Worm (Caenorhabditis elegans): ENCODE data around the gene T05D4.5.
A peak's percentile ranks its signal among the peaks of the same experiment; 100 is the strongest.

T05D4.5 gene

DNA sequence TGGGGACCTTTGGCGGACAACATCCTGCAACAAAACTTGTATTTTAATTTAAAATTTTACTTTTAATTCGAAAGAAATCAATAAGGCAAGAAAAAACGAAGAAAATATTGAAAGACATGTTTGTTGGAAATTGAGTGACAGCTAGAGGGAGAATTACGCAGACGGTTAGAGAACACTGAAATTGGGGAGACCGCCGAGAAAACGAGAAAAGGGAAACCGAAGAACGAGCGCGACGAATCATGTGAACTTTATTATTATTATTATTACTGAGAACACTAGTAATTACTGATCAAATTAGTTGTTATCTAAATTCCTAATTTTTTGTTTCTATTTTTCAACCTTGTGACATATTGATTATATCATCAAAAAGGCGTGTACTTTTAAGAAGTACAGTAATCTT, 31.7 kb upstream of the T05D4.5 start, which contains the start of gene mmad-1:
TSS of gene mmad-1 (minus strand) at position 24 of the 400 bp plus-strand sequence.
- TF ChIP-seq snpc-1.3 (tag; optimal IDR thresholded peaks at IDR 0.05; ENCODE audit: insufficient read depth) (no peak), bed-1 (GFP tag; IDR thresholded peaks at IDR 0.05) (no peak), pha-4 (tag; optimal IDR thresholded peaks at IDR 0.05) (peak; percentile 50), somi-1 (GFP tag; optimal IDR thresholded peaks at IDR 0.05) (no peak), nfya-1 (tag; optimal IDR thresholded peaks at IDR 0.05; ENCODE audit: borderline replicate concordance, insufficient read depth) (no peak), gei-17 (GFP tag; optimal IDR thresholded peaks at IDR 0.05) (no peak), Y53G8AR.9 (GFP tag; conservative IDR thresholded peaks at IDR 0.05) (no peak), rec-8 (tag; optimal IDR thresholded peaks at IDR 0.05) (no peak), lsy-27 (tag; optimal IDR thresholded peaks at IDR 0.05; ENCODE audit: borderline replicate concordance, insufficient read depth) (no peak), nhr-90 (tag; optimal IDR thresholded peaks at IDR 0.05) (no peak), Y53F4B.3 (GFP tag; IDR thresholded peaks at IDR 0.05) (no peak), lag-1 (GFP tag; IDR thresholded peaks at IDR 0.05) (no peak), Y56A3A.18 (GFP tag; IDR thresholded peaks at IDR 0.05) (no peak), lin-54 (GFP tag; optimal IDR thresholded peaks at IDR 0.05) (no peak), nhr-27 (tag; optimal IDR thresholded peaks at IDR 0.05) (no peak), him-1 (tag; optimal IDR thresholded peaks at IDR 0.05) (no peak), F23B12.7 (tag; optimal IDR thresholded peaks at IDR 0.05; ENCODE audit: insufficient read depth) (no peak), repo-1 (tag; optimal IDR thresholded peaks at IDR 0.05) (no peak), tbx-9 (tag; optimal IDR thresholded peaks at IDR 0.05; ENCODE audit: borderline replicate concordance) (no peak), lir-1 (GFP tag; conservative IDR thresholded peaks at IDR 0.05) (no peak), F37B4.10 (GFP tag; IDR thresholded peaks at IDR 0.05) (no peak), ceh-100 (GFP tag; IDR thresholded peaks at IDR 0.05) (no peak; the same call in 1 of the 2 replicates), lin-35 (GFP tag; optimal IDR thresholded peaks at IDR 0.05) (no peak), ztf-28 (GFP tag; IDR thresholded peaks at IDR 0.05) (no peak), hmg-20 (GFP tag; IDR thresholded peaks at IDR 0.05) (no peak), T07F8.4 (tag; optimal IDR thresholded peaks at IDR 0.05) (no peak), hmg-1.2 (GFP tag; IDR thresholded peaks at IDR 0.05) (peak; percentile 91), Y79H2A.3 (GFP tag; conservative IDR thresholded peaks at IDR 0.05) (no peak), K12H6.12 (tag; optimal IDR thresholded peaks at IDR 0.05) (peak; percentile 2), F55B11.4 (tag; optimal IDR thresholded peaks at IDR 0.05; ENCODE audit: borderline replicate concordance, insufficient read depth) (no peak), ztf-22 (GFP tag; optimal IDR thresholded peaks at IDR 0.05) (peak; percentile 31), ekl-4 (GFP tag; IDR thresholded peaks at IDR 0.05) (no peak), F52B5.7 (tag; optimal IDR thresholded peaks at IDR 0.05) (no peak), bed-2 (GFP tag; IDR thresholded peaks at IDR 0.05) (no peak), F39B2.1 (GFP tag; IDR thresholded peaks at IDR 0.05) (no peak), madf-10 (tag; optimal IDR thresholded peaks at IDR 0.05) (peak; percentile 47), rcor-1 (GFP tag; IDR thresholded peaks at IDR 0.05) (no peak), snpc-3.4 (tag; optimal IDR thresholded peaks at IDR 0.05) (no peak), dpff-1 (tag; optimal IDR thresholded peaks at IDR 0.05) (no peak), cebp-2 (GFP tag; IDR thresholded peaks at IDR 0.05) (no peak), ccch-3 (GFP tag; optimal IDR thresholded peaks at IDR 0.05) (no peak), let-526 (GFP tag; IDR thresholded peaks at IDR 0.05) (no peak), ztf-25 (GFP tag; IDR thresholded peaks at IDR 0.05) (no peak), tbp1 (GFP tag; optimal IDR thresholded peaks at IDR 0.05) (peak; percentile 57), attf-6 (GFP tag; IDR thresholded peaks at IDR 0.05) (no peak), mel-28 (tag; optimal IDR thresholded peaks at IDR 0.05; ENCODE audit: borderline replicate concordance) (no peak), attf-5 (GFP tag; optimal IDR thresholded peaks at IDR 0.05) (peak; percentile 78), ets-4 (GFP tag; optimal IDR thresholded peaks at IDR 0.05) (no peak)
